Worm (Caenorhabditis elegans): ENCODE data around the gene F07C3.16.

The F07C3.16 gene

DNA sequence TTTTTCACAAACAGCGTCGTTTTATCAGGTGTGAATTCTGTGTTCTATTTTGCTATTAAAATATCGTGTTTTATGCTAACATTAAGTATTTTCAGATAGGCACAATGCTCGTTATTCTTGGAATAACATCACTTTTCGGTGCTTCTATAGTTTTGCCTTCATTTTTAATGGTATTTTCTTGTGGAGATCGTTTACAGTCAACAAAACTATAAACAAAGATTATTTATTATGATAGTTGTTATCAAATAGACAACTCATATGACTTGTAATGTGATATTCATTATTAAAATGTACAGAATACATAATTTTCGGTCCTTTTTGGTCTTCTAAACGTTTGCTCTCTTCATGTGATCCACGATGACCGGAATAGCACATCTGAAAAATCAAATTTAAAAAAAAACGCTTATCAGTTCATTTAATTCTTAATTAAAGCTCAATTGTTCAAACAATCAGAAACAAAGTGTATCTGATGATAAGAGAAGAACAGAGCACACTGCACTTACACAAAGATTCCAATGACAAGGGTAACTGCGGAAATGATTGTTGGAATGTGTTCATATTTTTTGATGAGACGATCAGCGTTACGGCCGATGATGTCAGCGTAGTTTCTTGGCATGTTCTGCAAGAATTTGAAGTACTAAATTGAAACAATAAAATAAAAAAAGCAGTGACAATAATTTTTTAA is 3.2 kb downstream of the F07C3.16 start, which contains the start of gene F07C3.9:
Gene F07C3.9 (minus strand): TSS at position 635 of the 685 bp plus-strand sequence.
- no peak for TF ChIP-seq efl-1 (GFP tag; optimal IDR thresholded peaks at IDR 0.05)
- peak; percentile 79 for TF ChIP-seq nhr-80 (tag; optimal IDR thresholded peaks at IDR 0.05)

DNA sequence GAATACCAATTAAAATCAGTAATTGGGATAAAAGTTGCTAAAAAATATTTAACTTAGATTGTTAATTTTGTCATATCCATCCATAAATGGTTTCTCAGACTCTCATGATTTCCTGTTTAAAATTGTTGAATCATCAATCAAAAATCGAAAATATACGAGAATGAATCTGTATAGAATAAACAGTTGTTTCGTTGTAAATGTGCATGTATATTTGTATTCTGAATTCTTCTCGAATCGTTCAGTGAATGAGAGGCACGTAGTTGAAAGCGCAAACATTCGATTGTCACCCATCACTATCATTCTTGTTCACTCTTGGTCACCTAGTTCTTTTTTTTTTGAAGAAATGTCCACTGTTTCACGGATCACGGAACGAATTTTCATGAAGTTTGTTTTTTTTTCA is 7.4 kb downstream of the F07C3.16 start, which contains the start of gene ptd-2:
Gene ptd-2 (plus strand): TSS at position 301 of the 400 bp plus-strand sequence.
- TF ChIP-seq B0035.1 (tag; optimal IDR thresholded peaks at IDR 0.05) (no peak), F57A8.1 (GFP tag; optimal IDR thresholded peaks at IDR 0.05) (no peak), Y95B8A.8 (GFP tag; IDR thresholded peaks at IDR 0.05) (no peak), atf-7 (tag; optimal IDR thresholded peaks at IDR 0.05) (no peak), snpc-3.4 (tag; optimal IDR thresholded peaks at IDR 0.05) (no peak), zfh-2 (GFP tag; conservative IDR thresholded peaks at IDR 0.05) (no peak), F57C9.4 (tag; optimal IDR thresholded peaks at IDR 0.05) (no peak), pha-4 (tag; optimal IDR thresholded peaks at IDR 0.05) (no peak), let-526 (GFP tag; IDR thresholded peaks at IDR 0.05) (no peak), F33H1.4 (GFP tag; IDR thresholded peaks at IDR 0.05) (no peak), T26A5.8 (tag; optimal IDR thresholded peaks at IDR 0.05) (no peak), ztf-6 (GFP tag; IDR thresholded peaks at IDR 0.05) (no peak), snpc-1.3 (tag; optimal IDR thresholded peaks at IDR 0.05; ENCODE audit: insufficient read depth) (no peak)

DNA sequence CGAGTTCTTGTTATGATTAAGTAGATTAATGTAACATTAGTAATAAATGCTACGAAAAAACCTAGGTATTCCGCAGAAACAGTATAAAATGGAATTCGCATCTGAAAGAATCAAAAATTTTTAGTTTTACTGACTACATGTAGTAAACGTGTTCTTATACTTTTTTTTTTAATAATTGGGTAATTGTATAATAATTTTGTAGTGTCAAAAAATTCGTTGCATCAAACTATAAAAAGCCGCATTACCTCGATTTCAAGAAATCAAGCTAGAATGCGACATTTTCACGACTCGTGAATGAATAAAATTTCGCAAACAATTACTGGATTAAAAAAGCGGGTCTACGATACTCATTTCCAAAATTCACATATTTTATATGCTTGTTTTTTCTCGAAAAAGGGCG is 8.2 kb downstream of the F07C3.16 start, which contains the start of gene str-94:
Gene str-94 (minus strand): TSS at position 101 of the 400 bp plus-strand sequence.
- TF ChIP-seq atf-7 (tag; optimal IDR thresholded peaks at IDR 0.05) (no peak), mes-4 (tag; optimal IDR thresholded peaks at IDR 0.05) (no peak), mxl-1 (tag; optimal IDR thresholded peaks at IDR 0.05) (no peak), lag-1 (GFP tag; IDR thresholded peaks at IDR 0.05) (no peak), attf-6 (GFP tag; IDR thresholded peaks at IDR 0.05) (no peak), K11D2.4 (GFP tag; IDR thresholded peaks at IDR 0.05) (no peak), ets-4 (GFP tag; optimal IDR thresholded peaks at IDR 0.05) (no peak), snpc-1.3 (tag; optimal IDR thresholded peaks at IDR 0.05; ENCODE audit: insufficient read depth) (no peak), pha-4 (tag; optimal IDR thresholded peaks at IDR 0.05) (no peak), lin-35 (GFP tag; optimal IDR thresholded peaks at IDR 0.05) (no peak), attf-5 (GFP tag; optimal IDR thresholded peaks at IDR 0.05) (no peak), ceh-100 (GFP tag; IDR thresholded peaks at IDR 0.05) (no peak), B0019.2 (GFP tag; conservative IDR thresholded peaks at IDR 0.05) (no peak), athp-1 (tag; optimal IDR thresholded peaks at IDR 0.05) (no peak), ekl-4 (GFP tag; IDR thresholded peaks at IDR 0.05) (no peak), lin-54 (GFP tag; optimal IDR thresholded peaks at IDR 0.05) (no peak), C06A6.2 (GFP tag; conservative IDR thresholded peaks at IDR 0.05) (no peak), F23B12.7 (tag; optimal IDR thresholded peaks at IDR 0.05; ENCODE audit: insufficient read depth) (no peak), nhr-179 (tag; optimal IDR thresholded peaks at IDR 0.05) (no peak), dpff-1 (tag; optimal IDR thresholded peaks at IDR 0.05) (no peak)

DNA sequence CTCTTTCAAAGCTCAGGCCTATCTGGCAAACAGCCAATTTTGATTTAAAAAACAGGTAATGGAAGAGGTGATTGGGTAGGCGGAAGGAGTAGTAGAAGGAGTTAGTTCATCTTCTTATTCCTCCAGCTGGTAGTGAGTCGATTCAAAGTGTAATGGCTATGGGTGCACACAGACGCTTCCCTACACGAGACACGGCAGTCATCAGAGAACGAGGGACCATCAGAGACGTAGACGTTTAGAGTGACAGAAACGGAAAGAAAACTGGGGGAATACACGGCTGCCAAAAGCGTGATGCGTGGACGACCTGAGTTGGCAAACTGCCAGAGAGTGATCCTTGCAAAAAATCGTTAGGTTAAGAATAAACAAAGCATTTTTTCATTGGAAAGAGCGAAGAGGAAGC is 10.0 kb downstream of the F07C3.16 start:
- no peak for TF ChIP-seq hrde-1 (tag; optimal IDR thresholded peaks at IDR 0.05; ENCODE audit: borderline replicate concordance)
- TF ChIP-seq dpl-1 (GFP tag; optimal IDR thresholded peaks at IDR 0.05): no peak
- no peak for TF ChIP-seq let-526 (GFP tag; IDR thresholded peaks at IDR 0.05)
- peak; percentile 60; the same call in 1 of the 2 replicates for TF ChIP-seq hmg-1.2 (GFP tag; IDR thresholded peaks at IDR 0.05)
- no peak for TF ChIP-seq sea-2 (GFP tag; IDR thresholded peaks at IDR 0.05)
- no peak for TF ChIP-seq C17E4.6 (GFP tag; IDR thresholded peaks at IDR 0.05)
- TF ChIP-seq snpc-4 (GFP tag; optimal IDR thresholded peaks at IDR 0.05): no peak
- no peak for TF ChIP-seq snpc-4 (tag; optimal IDR thresholded peaks at IDR 0.05)
- no peak for TF ChIP-seq snpc-1.3 (tag; optimal IDR thresholded peaks at IDR 0.05; ENCODE audit: insufficient read depth)
